Worm (Caenorhabditis elegans) whole organism, late embryonic: ENCODE data around the gene cyc-2.1.
"Not testable (repeated sequence)": the region's sequence is repeated elsewhere in the genome, so short reads cannot be mapped to it uniquely, and the experiment has no call there.

ENCODE experiments used
- hlh-8 ChIP-seq: sonication (generic microtip); optimal IDR thresholded peaks from 2 replicates; lab custom pipeline; 2016; ENCODE audit warnings: missing genotype, missing genetic modification characterization, missing compliant biosample characterization
- nhr-11 ChIP-seq: fragments of 150-350 bp; optimal IDR thresholded peaks from 2 replicates; lab custom pipeline; 2014; ENCODE audit warnings: missing biosample characterization, missing genetic modification characterization
- pat-9 ChIP-seq: fragments of 200-800 bp; sonication (Bioruptor generic); optimal IDR thresholded peaks from 2 replicates; lab custom pipeline; 2018; ENCODE audit warnings: mild to moderate bottlenecking, missing genetic modification characterization, moderate library complexity, missing compliant biosample characterization
- sox-4 ChIP-seq: sonication (generic microtip); optimal IDR thresholded peaks from 2 replicates; lab custom pipeline; 2017; ENCODE audit warnings: mild to moderate bottlenecking, missing genetic modification characterization, inconsistent platforms, missing compliant biosample characterization
- tbx-2 ChIP-seq: sonication (generic microtip); optimal IDR thresholded peaks from 2 replicates; lab custom pipeline; 2016; ENCODE audit warnings: missing genetic modification characterization, missing compliant biosample characterization

- not testable (repeated sequence) for TF ChIP-seq tbx-2, sox-4, nhr-11, hlh-8, pat-9 (tag; lab: Kevin White, UChicago)
Observed at ce11 chrIV:4784687-4785086, 35.9 kb upstream of the cyc-2.1 start.
